Fruit fly (Drosophila melanogaster) whole organism, embryonic: ENCODE data around the gene Sur.

Experiments used
- ATbp ChIP-seq: fragments of 200-800 bp; sonication (Bioruptor generic); optimal IDR thresholded peaks from 2 replicates; lab custom pipeline; 2017; ENCODE audit warnings: missing biosample characterization, mild to moderate bottlenecking, missing genetic modification characterization, missing genetic modification reagents
- CG1024 ChIP-seq: fragments of 200-800 bp; sonication (Bioruptor generic); IDR thresholded peaks from 2 replicates; pipeline ENCODE4 v1.3.6; 2022; ENCODE audit warnings: missing biosample characterization, missing genetic modification characterization
- CG10267 ChIP-seq: fragments of 200-800 bp; sonication (Bioruptor generic); optimal IDR thresholded peaks from 2 replicates; lab custom pipeline; 2018; ENCODE audit warnings: missing biosample characterization, mild to moderate bottlenecking, missing genetic modification characterization, moderate library complexity
- CG10959 ChIP-seq: fragments of 200-800 bp; sonication (Bioruptor generic); IDR thresholded peaks from 2 replicates; pipeline ENCODE4 v1.3.6; 2022; ENCODE audit warnings: missing biosample characterization, missing genetic modification characterization
- CG11456 ChIP-seq: fragments of 200-800 bp; sonication (Bioruptor generic); IDR thresholded peaks from 3 replicates; pipeline ENCODE4 v1.3.6; 2022; ENCODE audit warnings: missing biosample characterization, missing genetic modification characterization
- CG13296 ChIP-seq: fragments of 200-800 bp; sonication (Bioruptor generic); optimal IDR thresholded peaks from 3 replicates; lab custom pipeline; 2018; ENCODE audit warnings: missing biosample characterization, mild to moderate bottlenecking, missing genetic modification characterization
- CG14050 ChIP-seq: fragments of 200-800 bp; sonication (Bioruptor generic); IDR thresholded peaks from 3 replicates; pipeline ENCODE4 v1.3.6; 2022; ENCODE audit warnings: missing biosample characterization, missing genetic modification characterization
- CG14710 ChIP-seq: fragments of 200-800 bp; sonication (Bioruptor generic); optimal IDR thresholded peaks from 3 replicates; lab custom pipeline; 2019; ENCODE audit warnings: missing biosample characterization, mild to moderate bottlenecking, missing genetic modification characterization, moderate library complexity
- CG14965 ChIP-seq: fragments of 200-800 bp; sonication (Bioruptor generic); optimal IDR thresholded peaks from 2 replicates; lab custom pipeline; 2016; ENCODE audit warnings: missing biosample characterization, missing genetic modification characterization, borderline replicate concordance
- CG15696 ChIP-seq: fragments of 200-800 bp; sonication (Bioruptor generic); optimal IDR thresholded peaks from 2 replicates; lab custom pipeline; 2019; ENCODE audit warnings: missing biosample characterization, mild to moderate bottlenecking, missing genetic modification characterization, moderate library complexity
- CG16813 ChIP-seq: fragments of 200-800 bp; sonication (Bioruptor generic); IDR thresholded peaks from 3 replicates; pipeline ENCODE4 v1.3.6; 2022; ENCODE audit warnings: missing biosample characterization, missing genetic modification characterization; ENCODE audit not compliant: partially characterized antibody
- CG17328 ChIP-seq: fragments of 200-800 bp; sonication (Bioruptor generic); IDR thresholded peaks from 2 replicates; pipeline ENCODE4 v1.3.6; 2022; ENCODE audit warnings: missing biosample characterization, missing genetic modification characterization
- CG18764 ChIP-seq: fragments of 200-800 bp; sonication (Bioruptor generic); optimal IDR thresholded peaks from 3 replicates; lab custom pipeline; 2016; ENCODE audit warnings: missing biosample characterization, missing genetic modification characterization
- CG2199 ChIP-seq: fragments of 200-800 bp; sonication (Bioruptor generic); IDR thresholded peaks from 3 replicates; pipeline ENCODE4 v1.3.6; 2022; ENCODE audit warnings: missing biosample characterization, missing genetic modification characterization
- CG2678 ChIP-seq: fragments of 200-800 bp; sonication (Bioruptor generic); optimal IDR thresholded peaks from 3 replicates; lab custom pipeline; 2019; ENCODE audit warnings: missing biosample characterization, mild to moderate bottlenecking, missing genetic modification characterization, moderate library complexity
- CG3163 ChIP-seq: fragments of 200-800 bp; sonication (Bioruptor generic); optimal IDR thresholded peaks from 3 replicates; lab custom pipeline; 2016; ENCODE audit warnings: missing biosample characterization, missing genetic modification characterization
- CG4404 ChIP-seq: fragments of 200-800 bp; sonication (Bioruptor generic); IDR thresholded peaks from 2 replicates; pipeline ENCODE4 v1.3.6; 2022; ENCODE audit warnings: missing biosample characterization, missing genetic modification characterization
- CG6689 ChIP-seq: fragments of 200-800 bp; sonication (Bioruptor generic); IDR thresholded peaks from 2 replicates; pipeline ENCODE4 v1.3.6; 2022; ENCODE audit warnings: missing biosample characterization, missing genetic modification characterization
- CG6854 ChIP-seq: fragments of 200-800 bp; sonication (Bioruptor generic); optimal IDR thresholded peaks from 3 replicates; lab custom pipeline; 2017; ENCODE audit warnings: missing biosample characterization, mild to moderate bottlenecking, missing genetic modification characterization
- CG7271 ChIP-seq: fragments of 200-800 bp; sonication (Bioruptor generic); optimal IDR thresholded peaks from 2 replicates; lab custom pipeline; 2018; ENCODE audit warnings: missing biosample characterization, mild to moderate bottlenecking, missing genetic modification characterization, moderate library complexity
- CG7556 ChIP-seq: fragments of 200-800 bp; sonication (Bioruptor generic); optimal IDR thresholded peaks from 2 replicates; lab custom pipeline; 2017; ENCODE audit warnings: missing biosample characterization, mild to moderate bottlenecking, missing genetic modification characterization
- CG8281 ChIP-seq: fragments of 200-800 bp; sonication (Bioruptor generic); optimal IDR thresholded peaks from 2 replicates; lab custom pipeline; 2018; ENCODE audit warnings: missing biosample characterization, mild to moderate bottlenecking, missing genetic modification characterization, moderate library complexity
- CG8478 ChIP-seq: fragments of >200 bp; optimal IDR thresholded peaks from 2 replicates; lab custom pipeline; 2018
- CG9437 ChIP-seq: fragments of 200-800 bp; sonication (Bioruptor generic); optimal IDR thresholded peaks from 2 replicates; lab custom pipeline; 2018; ENCODE audit warnings: missing biosample characterization, mild to moderate bottlenecking, missing genetic modification characterization
- D ChIP-seq, 2 experiments: fragments of 200-800 bp in 1 of 2; fragments of >200 bp in 1 of 2; sonication (Bioruptor generic) in 1 of 2; optimal IDR thresholded peaks; 2 replicates in 1 of 2; 3 replicates in 1 of 2; lab custom pipeline; 2017; ENCODE audit warnings: mild to moderate bottlenecking in 1 of 2, missing biosample characterization in 1 of 2, missing genetic modification characterization in 1 of 2, missing genetic modification reagents in 1 of 2
- Dbx ChIP-seq: fragments of 200-800 bp; sonication (Bioruptor generic); IDR thresholded peaks from 3 replicates; pipeline ENCODE4 v1.3.6; 2022; ENCODE audit warnings: missing biosample characterization, missing genetic modification characterization
- Fer3 ChIP-seq: fragments of 200-800 bp; sonication (Bioruptor generic); optimal IDR thresholded peaks from 2 replicates; lab custom pipeline; 2018; ENCODE audit warnings: missing biosample characterization, mild to moderate bottlenecking, missing genetic modification characterization, moderate library complexity
- H15 ChIP-seq: fragments of 200-800 bp; sonication (Bioruptor generic); IDR thresholded peaks from 3 replicates; pipeline ENCODE4 v1.3.6; 2022; ENCODE audit warnings: missing biosample characterization, missing genetic modification characterization
- MESR4 ChIP-seq: fragments of 200-800 bp; sonication (Bioruptor generic); optimal IDR thresholded peaks from 2 replicates; lab custom pipeline; 2018; ENCODE audit warnings: missing biosample characterization, mild to moderate bottlenecking, missing genetic modification characterization, moderate library complexity
- Sin3A ChIP-seq: fragments of >200 bp; optimal IDR thresholded peaks from 2 replicates; lab custom pipeline; 2018
- TFAM ChIP-seq: fragments of 200-800 bp; sonication (Bioruptor generic); optimal IDR thresholded peaks from 2 replicates; lab custom pipeline; 2017; ENCODE audit warnings: missing biosample characterization, missing genetic modification characterization, inconsistent platforms
- Usf ChIP-seq: fragments of 200-800 bp; sonication (Bioruptor generic); optimal IDR thresholded peaks from 2 replicates; lab custom pipeline; 2017; ENCODE audit warnings: missing genotype, missing biosample characterization, missing genetic modification characterization
- ab ChIP-seq: fragments of 200-800 bp; sonication (Bioruptor generic); optimal IDR thresholded peaks from 2 replicates; lab custom pipeline; 2016; ENCODE audit warnings: missing biosample characterization, missing genetic modification characterization
- ac ChIP-seq: fragments of 200-800 bp; sonication (Bioruptor generic); optimal IDR thresholded peaks from 3 replicates; lab custom pipeline; 2017; ENCODE audit warnings: missing biosample characterization, mild to moderate bottlenecking, missing genetic modification characterization
- ems ChIP-seq: fragments of 200-800 bp; sonication (Bioruptor generic); optimal IDR thresholded peaks from 3 replicates; lab custom pipeline; 2016; ENCODE audit warnings: missing biosample characterization, missing genetic modification characterization
- fru ChIP-seq: fragments of >200 bp; optimal IDR thresholded peaks from 2 replicates; lab custom pipeline; 2017
- fu2 ChIP-seq: fragments of 200-800 bp; sonication (Bioruptor generic); optimal IDR thresholded peaks from 2 replicates; lab custom pipeline; 2016; ENCODE audit warnings: missing biosample characterization, missing genetic modification characterization
- gcm2 ChIP-seq: fragments of 200-800 bp; sonication (Bioruptor generic); optimal IDR thresholded peaks from 2 replicates; lab custom pipeline; 2016; ENCODE audit warnings: missing biosample characterization, missing genetic modification characterization
- ham ChIP-seq: fragments of 200-800 bp; sonication (Bioruptor generic); IDR thresholded peaks from 2 replicates; pipeline ENCODE4 v1.3.6; 2022; ENCODE audit warnings: missing biosample characterization, missing genetic modification characterization
- hbn ChIP-seq: fragments of 200-800 bp; sonication (Bioruptor generic); IDR thresholded peaks from 2 replicates; pipeline ENCODE4 v1.3.6; 2022; ENCODE audit warnings: missing biosample characterization, missing genetic modification characterization; ENCODE audit not compliant: partially characterized antibody
- ranshi ChIP-seq: fragments of 200-800 bp; sonication (Bioruptor generic); IDR thresholded peaks from 2 replicates; pipeline ENCODE4 v1.3.6; 2022; ENCODE audit warnings: missing biosample characterization, missing genetic modification characterization
- ro ChIP-seq: fragments of 200-800 bp; sonication (Bioruptor generic); IDR thresholded peaks from 2 replicates; pipeline ENCODE4 v1.3.6; 2022; ENCODE audit warnings: missing biosample characterization, missing genetic modification characterization
- salm ChIP-seq: fragments of 200-800 bp; sonication (Bioruptor generic); optimal IDR thresholded peaks from 2 replicates; lab custom pipeline; 2018; ENCODE audit warnings: missing biosample characterization, mild to moderate bottlenecking, missing genetic modification characterization
- sens ChIP-seq: fragments of 200-800 bp; sonication (Bioruptor generic); peaks from one replicate; lab custom pipeline; 2016; ENCODE audit warnings: missing biosample characterization, missing genetic modification characterization
- seq ChIP-seq: fragments of 200-800 bp; sonication (Bioruptor generic); IDR thresholded peaks from 2 replicates; pipeline ENCODE4 v1.3.6; 2022; ENCODE audit warnings: missing biosample characterization, missing genetic modification characterization
- slou ChIP-seq: fragments of 200-800 bp; sonication (Bioruptor generic); optimal IDR thresholded peaks from 3 replicates; lab custom pipeline; 2016; ENCODE audit warnings: missing biosample characterization, missing genetic modification characterization
- sna ChIP-seq: fragments of 200-800 bp; sonication (Bioruptor generic); IDR thresholded peaks from 2 replicates; pipeline ENCODE4 v1.3.6; 2022; ENCODE audit warnings: missing biosample characterization, missing genetic modification characterization; ENCODE audit not compliant: partially characterized antibody
- sob ChIP-seq: fragments of 200-800 bp; sonication (Bioruptor generic); IDR thresholded peaks from 2 replicates; pipeline ENCODE4 v1.3.6; 2022; ENCODE audit warnings: missing biosample characterization, missing genetic modification characterization
- trem ChIP-seq: fragments of 200-800 bp; optimal IDR thresholded peaks from 3 replicates; lab custom pipeline; 2019; ENCODE audit warnings: missing biosample characterization, mild to moderate bottlenecking, missing genetic modification characterization, moderate library complexity
- twi ChIP-seq: fragments of 200-800 bp; optimal IDR thresholded peaks from 2 replicates; lab custom pipeline; 2019; ENCODE audit warnings: missing biosample characterization, mild to moderate bottlenecking, missing genetic modification characterization, moderate library complexity
- vnd ChIP-seq: fragments of 200-800 bp; sonication (Bioruptor generic); IDR thresholded peaks from 3 replicates; pipeline ENCODE4 v1.3.6; 2022; ENCODE audit warnings: missing biosample characterization, missing genetic modification characterization; ENCODE audit not compliant: partially characterized antibody

The Sur gene

DNA sequence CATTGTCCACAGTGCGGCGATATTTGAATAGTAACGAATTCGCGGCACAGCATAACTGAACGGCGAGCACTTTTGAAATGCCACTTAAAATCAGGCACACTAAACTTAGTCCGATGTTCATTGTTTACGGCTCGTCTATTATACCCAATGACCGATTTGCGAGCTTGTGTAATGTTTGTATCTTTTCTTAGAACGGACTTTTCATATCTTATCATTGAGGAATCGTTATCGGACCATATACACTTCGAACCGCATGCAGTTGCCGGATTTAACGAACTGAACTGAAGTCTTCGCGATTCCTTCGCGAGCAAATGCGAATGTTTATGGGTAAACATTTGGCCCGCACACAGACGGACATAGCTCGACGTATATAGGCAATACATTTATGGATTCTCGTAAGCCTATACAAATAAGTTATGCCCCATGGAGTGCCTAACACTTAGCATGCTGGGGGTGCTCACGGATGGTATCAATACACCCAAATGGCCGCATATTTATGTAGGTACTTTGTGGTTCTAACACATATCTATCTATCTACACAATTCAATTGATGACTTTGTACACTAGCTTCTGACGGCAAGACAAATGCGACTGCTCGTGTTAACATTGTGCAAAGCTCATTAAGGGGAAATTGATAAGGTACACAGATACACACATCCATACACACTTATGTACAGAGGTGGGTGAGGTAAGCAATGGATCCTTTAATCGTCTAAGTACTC is 39.0 kb upstream of the Sur start, which contains the start of gene mthl15 (continued):
- no peak for TF ChIP-seq hbn
- TF ChIP-seq CG9437, result no peak
- TF ChIP-seq CG3163, result no peak
- TF ChIP-seq CG8281 (tag; lab: Kevin White, UChicago), result no peak
- TF ChIP-seq CG2678 (tag; lab: Kevin White, UChicago), result no peak
- TF ChIP-seq ham (GFP tag; lab: Robert Waterston, UW), result no peak
- peak; percentile 29 for TF ChIP-seq salm (tag; lab: Kevin White, UChicago)
- TF ChIP-seq CG15696 (tag; lab: Kevin White, UChicago), result peak; percentile 34
- no peak for TF ChIP-seq Dbx
- TF ChIP-seq sens (GFP tag; lab: Kevin White, UChicago), result peak; percentile 64
- TF ChIP-seq D (optimal IDR thresholded peaks at IDR 0.05; lab: Kevin White, UChicago), result no peak
- TF ChIP-seq D (GFP tag; optimal IDR thresholded peaks at IDR 0.05; lab: Kevin White, UChicago), result no peak
- TF ChIP-seq CG2199, result no peak
- no peak for TF ChIP-seq twi (tag; lab: Kevin White, UChicago)
- TF ChIP-seq CG4404, result no peak
- TF ChIP-seq MESR4 (GFP tag; lab: Kevin White, UChicago), result no peak
- no peak for TF ChIP-seq Usf (GFP tag; lab: Kevin White, UChicago)
- no peak for TF ChIP-seq CG14050 (GFP tag; lab: Robert Waterston, UW)
- no peak for TF ChIP-seq gcm2 (GFP tag; lab: Kevin White, UChicago)
- TF ChIP-seq CG14965 (GFP tag; lab: Kevin White, UChicago), result no peak
- TF ChIP-seq ems (GFP tag; lab: Kevin White, UChicago), result no peak
- TF ChIP-seq CG13296 (GFP tag; lab: Kevin White, UChicago), result no peak
- no peak for TF ChIP-seq CG6854
- TF ChIP-seq CG8478, result no peak
- no peak for TF ChIP-seq seq (GFP tag; lab: Robert Waterston, UW)
- TF ChIP-seq slou (GFP tag; lab: Kevin White, UChicago), result no peak
- no peak for TF ChIP-seq H15
- no peak for TF ChIP-seq CG7271 (tag; lab: Kevin White, UChicago)
- no peak for TF ChIP-seq Sin3A
- TF ChIP-seq CG14710 (tag; lab: Kevin White, UChicago), result no peak
- TF ChIP-seq trem (tag; lab: Kevin White, UChicago), result no peak
- no peak for TF ChIP-seq CG16813 (GFP tag; lab: Robert Waterston, UW)
- TF ChIP-seq CG18764 (GFP tag; lab: Kevin White, UChicago), result no peak
- no peak for TF ChIP-seq CG10267 (tag; lab: Kevin White, UChicago)
- TF ChIP-seq sob, result no peak
- TF ChIP-seq Fer3 (tag; lab: Kevin White, UChicago), result no peak
- no peak for TF ChIP-seq CG10959 (GFP tag; lab: Robert Waterston, UW)
- TF ChIP-seq sna, result no peak
- TF ChIP-seq ATbp (GFP tag; lab: Kevin White, UChicago), result no peak
- TF ChIP-seq CG1024 (GFP tag; lab: Robert Waterston, UW), result no peak
- no peak for TF ChIP-seq vnd (GFP tag; lab: Robert Waterston, UW)
- no peak for TF ChIP-seq fu2 (GFP tag; lab: Kevin White, UChicago)
- TF ChIP-seq ab (GFP tag; lab: Kevin White, UChicago), result no peak
- TF ChIP-seq CG7556 (GFP tag; lab: Kevin White, UChicago), result no peak
- no peak for TF ChIP-seq ranshi (GFP tag; lab: Robert Waterston, UW)
- TF ChIP-seq ac, result peak; percentile 30
- TF ChIP-seq CG6689 (GFP tag; lab: Robert Waterston, UW), result no peak
- TF ChIP-seq CG11456 (GFP tag; lab: Robert Waterston, UW), result no peak
- TF ChIP-seq fru (lab: Kevin White, UChicago), result no peak
- TF ChIP-seq CG17328 (GFP tag; lab: Robert Waterston, UW), result 0 out of 2 replicates have a peak, but pooled peaks have one; percentile 29
- TF ChIP-seq TFAM (GFP tag; lab: Kevin White, UChicago), result no peak
- TF ChIP-seq ro, result no peak
